Worm (Caenorhabditis elegans) whole organism, L2 larva: ENCODE data around the gene cyp-13A8.

Experiments
- C34F6.9 ChIP-seq: fragments of 150-350 bp; optimal IDR thresholded peaks from 2 replicates; lab custom pipeline; 2014; ENCODE audit warnings: missing biosample characterization, missing genetic modification characterization
- F13H6.1 ChIP-seq: sonication (generic microtip); optimal IDR thresholded peaks from 2 replicates; lab custom pipeline; 2016; ENCODE audit warnings: missing genetic modification characterization, missing compliant biosample characterization
- gmeb-1 ChIP-seq: fragments of 150-350 bp; optimal IDR thresholded peaks from 2 replicates; lab custom pipeline; 2014; ENCODE audit warnings: missing biosample characterization, missing genetic modification characterization
- lsy-2 ChIP-seq, 2 experiments: fragments of 150-350 bp in 1 of 2; sonication (generic microtip) in 1 of 2; optimal IDR thresholded peaks; 2 replicates each; lab custom pipeline; 2014 to 2017; ENCODE audit warnings: missing biosample characterization in 2 of 2, missing genetic modification characterization in 2 of 2
- mab-5 ChIP-seq: fragments of 150-350 bp; optimal IDR thresholded peaks from 2 replicates; lab custom pipeline; 2014; ENCODE audit warnings: missing biosample characterization, missing genetic modification characterization
- nhr-129 ChIP-seq: fragments of 150-350 bp; optimal IDR thresholded peaks from 2 replicates; lab custom pipeline; 2014; ENCODE audit warnings: missing biosample characterization, missing genetic modification characterization
- sma-9 ChIP-seq, 2 experiments: fragments of 150-350 bp in 1 of 2; sonication (generic microtip) in 1 of 2; optimal IDR thresholded peaks; 2 replicates each; lab custom pipeline; 2014 to 2016; ENCODE audit warnings: missing genetic modification characterization in 2 of 2, mild to moderate bottlenecking in 1 of 2, missing biosample characterization in 1 of 2, missing compliant biosample characterization in 1 of 2, missing genetic modification reagents in 1 of 2, moderate library complexity in 1 of 2
- unc-62 ChIP-seq: fragments of 150-350 bp; optimal IDR thresholded peaks from 2 replicates; lab custom pipeline; 2014; ENCODE audit warnings: missing biosample characterization, missing genetic modification reagents, missing genetic modification characterization
- ztf-11 ChIP-seq: sonication (generic microtip); optimal IDR thresholded peaks from 2 replicates; lab custom pipeline; 2017; ENCODE audit warnings: missing biosample characterization, missing genetic modification characterization

Gene cyp-13A8

DNA sequence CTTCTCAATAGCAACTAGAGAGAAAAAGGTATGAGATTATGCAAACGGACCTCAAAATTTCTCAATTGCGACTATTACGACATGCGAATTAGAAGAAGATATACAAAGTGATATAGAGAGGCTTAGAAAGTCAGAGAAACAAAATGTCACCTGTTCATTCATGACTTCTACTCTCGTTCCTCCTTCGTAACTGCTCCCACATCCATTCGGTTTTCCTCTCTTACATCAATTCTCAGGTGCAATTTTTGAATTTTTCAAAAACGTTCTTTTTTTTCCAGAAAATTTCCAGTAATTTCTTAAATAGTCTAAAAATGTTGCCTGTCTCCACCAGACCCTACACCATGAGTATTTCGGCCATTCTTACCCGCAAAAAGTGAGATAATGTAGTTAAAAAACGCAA, 42.7 kb downstream of the cyp-13A8 start:
- TF ChIP-seq unc-62 (GFP tag; lab: Kevin White, UChicago) (no peak), gmeb-1 (tag; lab: Kevin White, UChicago) (no peak)

DNA sequence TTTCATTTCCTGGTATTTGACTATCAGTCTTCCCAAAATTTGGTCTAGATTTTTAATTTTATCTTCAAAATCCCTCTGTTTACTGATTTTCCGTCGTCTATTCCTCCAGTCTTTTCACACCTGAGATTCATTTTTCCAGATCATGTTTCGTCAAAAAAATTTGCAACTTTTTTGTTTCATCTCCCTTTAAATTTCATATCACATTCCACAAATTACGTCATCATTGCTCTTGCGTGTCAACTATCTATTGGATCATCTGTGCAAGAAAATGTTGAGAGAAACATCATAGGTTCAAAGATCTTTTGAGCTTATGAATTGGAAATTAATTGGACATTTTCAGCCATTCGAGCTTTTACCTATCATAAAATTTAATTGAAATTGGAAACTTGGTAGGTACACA, 48.0 kb downstream of the cyp-13A8 start:
- TF ChIP-seq ztf-11 (no peak), sma-9 (GFP tag; optimal IDR thresholded peaks at IDR 0.05; lab: Kevin White, UChicago) (peak; percentile 9), sma-9 (tag; optimal IDR thresholded peaks at IDR 0.05; lab: Kevin White, UChicago) (no peak)

ce11 chrII:9757651-9758282, 49.6 kb downstream of the cyp-13A8 start, which contains the start of gene shk-1:
TSS of gene shk-1 (plus strand) at chrII:9758232.
- TF ChIP-seq lsy-2 (tag; optimal IDR thresholded peaks at IDR 0.05; lab: Kevin White, UChicago) (peak in 1 of 2 experiments; percentile 39), mab-5 (tag; lab: Kevin White, UChicago) (no peak), F13H6.1 (tag; lab: Kevin White, UChicago) (peak; percentile 57), nhr-129 (peak; percentile 33), sma-9 (GFP tag; optimal IDR thresholded peaks at IDR 0.05; lab: Kevin White, UChicago) (peak; percentile 70), sma-9 (tag; optimal IDR thresholded peaks at IDR 0.05; lab: Kevin White, UChicago) (no peak), C34F6.9 (tag; lab: Kevin White, UChicago) (peak; percentile 40)
